Worm (Caenorhabditis elegans) whole organism, L2 larva: Measurements from ENCODE around the gene phy-3.

Experiments used
- C34F6.9 ChIP-seq: fragments of 150-350 bp; optimal IDR thresholded peaks from 2 replicates; lab custom pipeline; 2014; ENCODE audit warnings: missing biosample characterization, missing genetic modification characterization
- F13H6.1 ChIP-seq: sonication (generic microtip); optimal IDR thresholded peaks from 2 replicates; lab custom pipeline; 2016; ENCODE audit warnings: missing genetic modification characterization, missing compliant biosample characterization
- R02D3.7 ChIP-seq: fragments of 150-350 bp; optimal IDR thresholded peaks from 2 replicates; lab custom pipeline; 2014; ENCODE audit warnings: missing biosample characterization, missing genetic modification characterization
- Y55F3AM.14 ChIP-seq: fragments of 200-800 bp; sonication (Bioruptor generic); optimal IDR thresholded peaks from 2 replicates; lab custom pipeline; 2018; ENCODE audit warnings: mild to moderate bottlenecking, missing genetic modification characterization, missing compliant biosample characterization
- ZK546.5 ChIP-seq: sonication (generic microtip); optimal IDR thresholded peaks from 2 replicates; lab custom pipeline; 2017; ENCODE audit warnings: missing biosample characterization, missing genetic modification characterization
- alr-1 ChIP-seq: fragments of 150-350 bp; optimal IDR thresholded peaks from 2 replicates; lab custom pipeline; 2014; ENCODE audit warnings: missing biosample characterization, missing genetic modification characterization
- aly-2 ChIP-seq: fragments of 150-350 bp; optimal IDR thresholded peaks from 2 replicates; lab custom pipeline; 2014; ENCODE audit warnings: missing biosample characterization, missing genetic modification characterization
- ceh-16 ChIP-seq: fragments of 150-350 bp; optimal IDR thresholded peaks from 2 replicates; lab custom pipeline; 2014; ENCODE audit warnings: missing biosample characterization, missing genetic modification characterization
- ceh-82 ChIP-seq: fragments of 150-350 bp; optimal IDR thresholded peaks from 2 replicates; lab custom pipeline; 2014; ENCODE audit warnings: missing biosample characterization, missing genetic modification characterization
- elt-3 ChIP-seq: sonication (generic microtip); optimal IDR thresholded peaks from 2 replicates; lab custom pipeline; 2017; ENCODE audit warnings: missing biosample characterization, missing genetic modification characterization
- fos-1 ChIP-seq: fragments of 150-350 bp; optimal IDR thresholded peaks from 2 replicates; lab custom pipeline; 2014; ENCODE audit warnings: missing biosample characterization, missing genetic modification characterization
- gmeb-1 ChIP-seq: fragments of 150-350 bp; optimal IDR thresholded peaks from 2 replicates; lab custom pipeline; 2014; ENCODE audit warnings: missing biosample characterization, missing genetic modification characterization
- lin-13 ChIP-seq: fragments of 150-350 bp; optimal IDR thresholded peaks from 2 replicates; lab custom pipeline; 2014; ENCODE audit warnings: missing biosample characterization, missing genetic modification reagents, missing genetic modification characterization
- lin-39 ChIP-seq: fragments of 150-350 bp; optimal IDR thresholded peaks from 2 replicates; lab custom pipeline; 2014; ENCODE audit warnings: missing biosample characterization, missing genetic modification reagents, missing genetic modification characterization
- lsy-2 ChIP-seq, 2 experiments: fragments of 150-350 bp in 1 of 2; sonication (generic microtip) in 1 of 2; optimal IDR thresholded peaks; 2 replicates each; lab custom pipeline; 2014 to 2017; ENCODE audit warnings: missing biosample characterization in 2 of 2, missing genetic modification characterization in 2 of 2
- mdl-1 ChIP-seq, 2 experiments: fragments of 150-350 bp in 1 of 2; sonication (generic microtip) in 1 of 2; optimal IDR thresholded peaks; 2 replicates each; lab custom pipeline; 2017; ENCODE audit warnings: missing biosample characterization in 2 of 2, missing genetic modification characterization in 2 of 2
- nhr-11 ChIP-seq: fragments of 150-350 bp; optimal IDR thresholded peaks from 2 replicates; lab custom pipeline; 2014; ENCODE audit warnings: missing biosample characterization, missing genetic modification characterization
- nhr-12 ChIP-seq: fragments of 150-350 bp; optimal IDR thresholded peaks from 2 replicates; lab custom pipeline; 2014; ENCODE audit warnings: missing biosample characterization, missing genetic modification characterization
- nhr-129 ChIP-seq: fragments of 150-350 bp; optimal IDR thresholded peaks from 2 replicates; lab custom pipeline; 2014; ENCODE audit warnings: missing biosample characterization, missing genetic modification characterization
- nhr-21 ChIP-seq: fragments of 150-350 bp; optimal IDR thresholded peaks from 2 replicates; lab custom pipeline; 2014; ENCODE audit warnings: missing biosample characterization, missing genetic modification characterization
- nhr-23 ChIP-seq: fragments of 150-350 bp; optimal IDR thresholded peaks from 2 replicates; lab custom pipeline; 2014; ENCODE audit warnings: missing biosample characterization, missing genetic modification reagents, missing genetic modification characterization
- nhr-237 ChIP-seq: fragments of 150-350 bp; optimal IDR thresholded peaks from 2 replicates; lab custom pipeline; 2014; ENCODE audit warnings: missing biosample characterization, missing genetic modification characterization
- nhr-25 ChIP-seq: fragments of 150-350 bp; sonication (generic microtip); optimal IDR thresholded peaks from 3 replicates; lab custom pipeline; 2014; ENCODE audit warnings: missing biosample characterization, missing genetic modification characterization
- nhr-6 ChIP-seq: fragments of 150-350 bp; optimal IDR thresholded peaks from 2 replicates; lab custom pipeline; 2014; ENCODE audit warnings: missing biosample characterization, missing genetic modification characterization
- peb-1 ChIP-seq: fragments of 150-350 bp; optimal IDR thresholded peaks from 2 replicates; lab custom pipeline; 2014; ENCODE audit warnings: missing biosample characterization, missing genetic modification characterization
- skn-1 ChIP-seq: sonication (generic microtip); optimal IDR thresholded peaks from 2 replicates; lab custom pipeline; 2017; ENCODE audit warnings: missing biosample characterization, missing genetic modification characterization
- sma-9 ChIP-seq, 2 experiments: fragments of 150-350 bp in 1 of 2; sonication (generic microtip) in 1 of 2; optimal IDR thresholded peaks; 2 replicates each; lab custom pipeline; 2014 to 2016; ENCODE audit warnings: missing genetic modification characterization in 2 of 2, mild to moderate bottlenecking in 1 of 2, missing biosample characterization in 1 of 2, missing compliant biosample characterization in 1 of 2, missing genetic modification reagents in 1 of 2, moderate library complexity in 1 of 2
- snpc-4 ChIP-seq: fragments of 150-350 bp; optimal IDR thresholded peaks from 2 replicates; lab custom pipeline; 2014; ENCODE audit warnings: missing biosample characterization, missing genetic modification characterization
- unc-55 ChIP-seq: fragments of 150-350 bp; sonication (generic microtip); optimal IDR thresholded peaks from 3 replicates; lab custom pipeline; 2014; ENCODE audit warnings: missing biosample characterization, missing genetic modification reagents, missing genetic modification characterization
- unc-62 ChIP-seq: fragments of 150-350 bp; optimal IDR thresholded peaks from 2 replicates; lab custom pipeline; 2014; ENCODE audit warnings: missing biosample characterization, missing genetic modification reagents, missing genetic modification characterization
- zag-1 ChIP-seq: fragments of 150-350 bp; optimal IDR thresholded peaks from 2 replicates; lab custom pipeline; 2014; ENCODE audit warnings: missing biosample characterization, missing genetic modification characterization
- ztf-1 ChIP-seq: fragments of 200-800 bp; sonication (Bioruptor generic); conservative IDR thresholded peaks from 2 replicates; pipeline ENCODE4 v1.3.6; 2022; ENCODE audit warnings: missing genetic modification characterization, missing compliant biosample characterization
- ztf-11 ChIP-seq: sonication (generic microtip); optimal IDR thresholded peaks from 2 replicates; lab custom pipeline; 2017; ENCODE audit warnings: missing biosample characterization, missing genetic modification characterization
- ztf-4 ChIP-seq: fragments of 150-350 bp; optimal IDR thresholded peaks from 2 replicates; lab custom pipeline; 2014; ENCODE audit warnings: missing biosample characterization, missing genetic modification characterization

The phy-3 gene

ce11 chrV:16852002-16852401, 19.0 kb downstream of the phy-3 start, which contains the start of gene clec-37:
clec-37 (minus strand) TSS chrV:16852102.
- TF ChIP-seq alr-1 (no peak), nhr-25 (tag; lab: Kevin White, UChicago) (no peak), unc-55 (GFP tag; lab: Kevin White, UChicago) (no peak), gmeb-1 (tag; lab: Kevin White, UChicago) (no peak), nhr-21 (tag; lab: Kevin White, UChicago) (no peak), ceh-16 (no peak), aly-2 (tag; lab: Kevin White, UChicago) (no peak), elt-3 (tag; lab: Kevin White, UChicago) (no peak), nhr-11 (no peak), ztf-11 (no peak), snpc-4 (no peak), lsy-2 (tag; optimal IDR thresholded peaks at IDR 0.05; lab: Kevin White, UChicago) (no peak), Y55F3AM.14 (GFP tag; lab: Kevin White, UChicago) (no peak), ZK546.5 (tag; lab: Kevin White, UChicago) (no peak), nhr-23 (tag; lab: Kevin White, UChicago) (no peak), mdl-1 (tag; optimal IDR thresholded peaks at IDR 0.05; lab: Kevin White, UChicago) (no peak), R02D3.7 (tag; lab: Kevin White, UChicago) (no peak), F13H6.1 (no peak), skn-1 (tag; lab: Kevin White, UChicago) (no peak), lin-13 (GFP tag; lab: Kevin White, UChicago) (no peak)

ce11 chrV:16853956-16854683, 21.2 kb downstream of the phy-3 start, which contains the start of the genes clec-35 and clec-27:
clec-35 (minus strand) TSS chrV:16854056.
clec-27 (plus strand) TSS chrV:16854633.
- no peak for TF ChIP-seq lin-13 (GFP tag; lab: Kevin White, UChicago)
- TF ChIP-seq Y55F3AM.14 (GFP tag; lab: Kevin White, UChicago), result no peak
- no peak for TF ChIP-seq alr-1
- TF ChIP-seq zag-1 (tag; lab: Kevin White, UChicago), result no peak
- TF ChIP-seq fos-1, result no peak
- no peak for TF ChIP-seq nhr-129 (tag; lab: Kevin White, UChicago)
- TF ChIP-seq gmeb-1 (tag; lab: Kevin White, UChicago), result no peak
- no peak for TF ChIP-seq C34F6.9 (tag; lab: Kevin White, UChicago)

ce11 chrV:16857977-16858479, 25.1 kb downstream of the phy-3 start, which contains the start of the genes clec-31 and clec-22:
clec-31 (minus strand) TSS chrV:16858077.
clec-22 (plus strand) TSS chrV:16858429.
- TF ChIP-seq gmeb-1 (tag; lab: Kevin White, UChicago) (no peak), aly-2 (tag; lab: Kevin White, UChicago) (no peak), fos-1 (no peak), ztf-11 (no peak), nhr-6 (tag; lab: Kevin White, UChicago) (no peak), ceh-82 (tag; lab: Kevin White, UChicago) (no peak), peb-1 (tag; lab: Kevin White, UChicago) (no peak), ztf-1 (GFP tag; lab: Robert Waterston, UW) (no peak), nhr-12 (tag; lab: Kevin White, UChicago) (no peak), ztf-4 (tag; lab: Kevin White, UChicago) (no peak)

ce11 chrV:16861719-16862118, 28.8 kb downstream of the phy-3 start, which contains the start of the genes clec-32 and clec-24:
clec-32 (minus strand) TSS chrV:16861819.
clec-24 (plus strand) TSS chrV:16862012.
- no peak for TF ChIP-seq sma-9 (GFP tag; optimal IDR thresholded peaks at IDR 0.05; lab: Kevin White, UChicago)
- no peak for TF ChIP-seq sma-9 (tag; optimal IDR thresholded peaks at IDR 0.05; lab: Kevin White, UChicago)
- no peak for TF ChIP-seq nhr-23 (tag; lab: Kevin White, UChicago)
- no peak for TF ChIP-seq aly-2 (tag; lab: Kevin White, UChicago)
- TF ChIP-seq nhr-12 (tag; lab: Kevin White, UChicago), result no peak
- TF ChIP-seq ztf-4 (tag; lab: Kevin White, UChicago), result no peak
- no peak for TF ChIP-seq lin-39
- TF ChIP-seq lin-13 (GFP tag; lab: Kevin White, UChicago), result no peak
- TF ChIP-seq ceh-16, result no peak
- no peak for TF ChIP-seq ztf-1 (GFP tag; lab: Robert Waterston, UW)
- TF ChIP-seq nhr-25 (tag; lab: Kevin White, UChicago), result no peak
- no peak for TF ChIP-seq alr-1
- no peak for TF ChIP-seq nhr-11
- TF ChIP-seq unc-62 (GFP tag; lab: Kevin White, UChicago), result no peak
- no peak for TF ChIP-seq nhr-237 (tag; lab: Kevin White, UChicago)
